Fruit fly (Drosophila melanogaster): ENCODE measurements around the gene Or33b.

The Or33b gene

dm6 chr2L:11935881-11936280 lies at the start of gene Or33b:
Gene Or33b, plus strand, starts transcription at chr2L:11936181.
- no peak for TF ChIP-seq CG17801 (GFP tag; optimal IDR thresholded peaks at IDR 0.05; ENCODE audit: partially characterized antibody)

DNA sequence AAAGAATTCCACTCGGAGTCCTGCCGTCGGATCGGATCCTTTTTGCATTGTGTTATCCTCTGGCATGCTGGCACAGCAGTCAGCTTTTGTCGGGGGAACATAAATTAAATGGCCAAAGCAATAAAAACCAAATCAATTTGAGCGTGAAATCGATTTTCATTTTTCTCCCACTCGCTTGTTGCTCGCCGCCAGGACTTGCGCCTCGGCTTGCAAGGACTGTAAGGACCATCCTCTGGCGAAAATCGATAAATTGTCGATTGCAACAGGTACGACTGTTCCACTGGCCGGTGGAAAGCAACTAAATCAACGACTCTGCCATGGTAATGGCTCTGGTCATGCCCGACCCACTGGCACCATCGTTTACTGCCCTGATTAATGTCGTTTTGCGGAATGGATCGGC lies 42.7 kb upstream of the Or33b start:
- no peak for TF ChIP-seq CG17801 (GFP tag; optimal IDR thresholded peaks at IDR 0.05; ENCODE audit: partially characterized antibody)

DNA sequence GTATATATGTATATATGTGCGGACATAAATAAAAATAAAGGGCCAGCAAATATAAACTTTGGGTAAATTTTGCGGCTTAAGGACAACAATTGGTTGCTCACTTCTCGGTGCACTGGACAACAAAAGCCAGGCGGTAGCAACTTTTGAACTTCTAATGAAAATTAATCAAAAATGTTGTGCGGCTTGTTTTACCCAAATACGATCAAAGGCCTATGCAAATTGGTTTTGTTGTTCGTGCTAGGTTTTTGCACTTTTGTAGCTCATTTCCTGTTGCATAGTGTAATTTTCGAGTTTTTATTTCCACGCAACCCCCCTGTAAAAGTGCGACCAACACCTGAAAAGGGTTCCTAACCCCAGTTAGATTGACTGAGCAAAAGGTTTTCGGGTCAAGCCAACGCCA lies 33.5 kb upstream of the Or33b start:
- TF ChIP-seq CG17801 (GFP tag; optimal IDR thresholded peaks at IDR 0.05; ENCODE audit: partially characterized antibody) = no peak

- no peak for TF ChIP-seq CG17801 (GFP tag; optimal IDR thresholded peaks at IDR 0.05; ENCODE audit: partially characterized antibody)
These were observed 32.6 kb upstream of the Or33b start for dm6 chr2L:11903335-11903734.

DNA sequence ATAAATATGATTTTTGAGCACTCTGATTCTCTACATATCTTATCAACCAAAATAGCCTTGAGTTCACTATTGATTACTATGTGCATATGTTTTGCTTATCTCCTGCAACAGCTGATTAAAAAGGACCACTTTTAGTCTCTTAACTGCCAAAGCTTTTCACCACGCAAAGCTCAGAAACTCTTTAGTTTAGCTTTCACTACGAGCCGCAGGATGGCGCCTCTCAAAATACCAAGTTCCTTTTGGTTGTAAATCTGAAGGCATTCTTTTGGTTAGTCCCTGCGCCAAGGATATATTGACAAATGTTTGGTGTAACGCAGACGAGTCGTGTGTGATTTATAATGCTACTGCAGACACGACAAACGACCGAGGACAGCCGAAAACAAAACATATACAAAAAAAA lies 31.8 kb upstream of the Or33b start:
- TF ChIP-seq CG17801 (GFP tag; optimal IDR thresholded peaks at IDR 0.05; ENCODE audit: partially characterized antibody) = no peak

DNA sequence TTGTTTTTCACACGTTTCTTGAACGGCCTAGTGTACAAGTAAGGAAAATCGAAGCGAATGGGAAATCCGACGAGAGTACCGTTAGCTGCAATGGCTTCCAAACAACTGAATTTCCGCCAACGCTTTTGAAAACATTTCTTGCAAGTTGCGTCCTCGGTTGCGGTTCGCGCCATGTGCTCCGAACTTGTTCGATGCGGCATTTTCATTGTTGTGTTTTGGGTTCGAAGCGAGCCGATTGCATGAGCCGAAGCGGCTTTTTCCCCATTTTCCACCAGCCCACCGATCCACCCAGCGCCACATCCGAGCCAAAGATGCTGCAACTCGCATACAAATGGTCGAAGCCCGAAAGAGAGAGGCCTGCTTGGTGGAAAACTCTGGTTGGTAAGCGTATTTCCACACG lies 7.5 kb upstream of the Or33b start, which contains the start of gene Pde1c:
Gene Pde1c (minus strand): TSS at position 109 of the 400 bp plus-strand sequence.
- no peak for TF ChIP-seq CG17801 (GFP tag; optimal IDR thresholded peaks at IDR 0.05; ENCODE audit: partially characterized antibody)

dm6 chr2L:11931603-11932002 lies 4.4 kb upstream of the Or33b start:
- no peak for TF ChIP-seq CG17801 (GFP tag; optimal IDR thresholded peaks at IDR 0.05; ENCODE audit: partially characterized antibody)

- no peak for TF ChIP-seq CG17801 (GFP tag; optimal IDR thresholded peaks at IDR 0.05; ENCODE audit: partially characterized antibody)
These were observed 1.8 kb upstream of the Or33b start, which contains the start of gene Or33a for dm6 chr2L:11934205-11934604. Gene Or33a, plus strand, starts transcription at chr2L:11934505.

dm6 chr2L:11937669-11938068 lies 1.7 kb downstream of the Or33b start, which contains the start of gene Or33c:
Gene Or33c, plus strand, starts transcription at chr2L:11937969.
- no peak for TF ChIP-seq CG17801 (GFP tag; optimal IDR thresholded peaks at IDR 0.05; ENCODE audit: partially characterized antibody)

DNA sequence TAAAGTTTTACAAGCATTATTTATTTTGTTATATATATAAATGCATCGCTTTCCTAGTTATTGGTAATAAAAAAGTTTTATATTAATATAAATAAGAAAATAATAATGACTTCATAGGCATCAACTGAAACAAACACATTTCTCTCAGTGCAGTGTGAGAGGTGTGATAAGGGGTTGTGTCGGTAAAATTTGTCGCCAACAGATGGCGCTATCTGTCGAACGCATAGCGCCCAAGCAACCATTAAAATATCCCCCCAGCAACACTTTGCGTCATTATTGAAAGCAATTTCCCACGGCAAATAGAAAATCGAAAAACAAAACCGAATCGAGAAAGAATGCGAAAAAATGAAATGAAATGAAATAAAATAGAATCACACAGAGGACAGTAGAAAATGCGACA lies 4.6 kb downstream of the Or33b start:
- no peak for TF ChIP-seq CG17801 (GFP tag; optimal IDR thresholded peaks at IDR 0.05; ENCODE audit: partially characterized antibody)

DNA sequence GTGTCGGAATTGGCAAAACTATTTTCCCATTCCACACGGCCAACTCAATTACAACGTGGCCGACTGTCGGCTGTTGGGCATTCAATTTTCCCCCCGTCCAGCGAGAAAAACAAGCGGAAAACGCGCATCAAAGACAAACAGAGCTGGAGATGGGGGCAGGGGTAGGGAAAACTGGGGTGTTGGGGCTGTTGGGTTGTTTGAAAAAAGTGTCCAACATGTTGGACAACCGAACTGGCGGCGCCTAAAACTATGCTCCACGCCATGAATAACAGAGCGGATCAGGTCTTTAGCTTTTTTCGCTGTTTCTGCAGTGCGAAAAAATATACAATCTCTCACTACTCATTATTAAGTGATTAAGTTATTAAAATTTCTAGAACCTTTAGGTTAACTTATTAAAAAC lies 6.3 kb downstream of the Or33b start:
- TF ChIP-seq CG17801 (GFP tag; optimal IDR thresholded peaks at IDR 0.05; ENCODE audit: partially characterized antibody) = no peak

DNA sequence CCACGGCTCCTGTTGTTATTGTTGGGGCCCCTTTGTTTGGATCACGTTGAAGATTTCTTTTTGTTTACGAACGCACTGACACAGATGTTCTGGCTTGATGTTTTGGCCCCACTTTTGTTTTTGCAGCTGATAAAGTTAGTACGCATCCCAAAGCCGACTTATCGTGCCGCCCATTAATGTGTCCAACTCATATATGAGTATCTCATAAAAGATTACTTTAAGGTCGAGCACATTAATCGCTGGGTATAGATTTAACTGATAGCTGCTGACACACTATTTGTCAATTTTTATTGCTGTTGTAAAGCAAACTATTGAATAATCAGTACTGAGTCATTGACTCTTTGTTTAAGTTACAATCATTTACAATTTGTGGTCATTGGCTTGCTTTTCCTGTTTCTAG lies 6.8 kb downstream of the Or33b start:
- TF ChIP-seq CG17801 (GFP tag; optimal IDR thresholded peaks at IDR 0.05; ENCODE audit: partially characterized antibody) = no peak

DNA sequence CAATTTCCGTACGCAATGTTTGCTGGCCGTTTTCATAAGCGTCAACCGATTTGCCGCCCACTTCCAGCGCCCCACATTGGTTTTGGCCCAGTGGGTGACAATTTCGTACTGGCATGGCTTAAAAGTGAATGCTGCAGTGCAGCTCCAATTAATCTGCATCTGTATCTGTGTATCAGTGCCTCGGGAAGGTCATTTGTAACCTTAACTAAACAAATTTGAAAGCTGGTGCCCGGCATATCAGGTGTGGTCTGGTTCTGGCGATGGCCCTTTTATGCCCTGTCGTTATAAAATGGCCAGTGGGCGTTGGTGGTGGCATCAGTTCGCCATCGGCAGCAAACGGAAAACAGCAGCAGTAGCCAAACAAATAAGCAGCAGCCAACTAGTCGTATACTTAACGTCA lies 7.8 kb downstream of the Or33b start, which contains the start of gene Crys:
Gene Crys (plus strand): TSS at position 301 of the 400 bp plus-strand sequence.
- no peak for TF ChIP-seq CG17801 (GFP tag; optimal IDR thresholded peaks at IDR 0.05; ENCODE audit: partially characterized antibody)

DNA sequence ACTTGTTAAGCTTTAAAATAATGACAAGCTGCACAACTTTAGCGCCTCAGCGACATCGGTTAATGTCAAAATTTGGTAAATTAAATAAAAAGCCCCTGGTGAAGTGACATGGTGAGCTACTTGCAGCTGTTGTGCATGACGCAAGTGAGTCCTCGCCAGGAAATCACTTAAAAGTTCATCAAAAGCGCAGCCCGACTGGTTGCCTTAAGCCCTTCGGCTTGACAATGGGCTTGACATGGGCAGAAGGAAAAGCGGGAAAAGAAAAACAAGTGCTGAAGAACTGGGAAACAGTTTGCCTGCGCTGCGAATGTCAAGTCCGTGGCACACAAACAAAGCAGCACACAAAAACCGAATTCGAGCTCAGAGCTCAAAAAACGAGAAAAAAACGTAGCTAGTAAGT lies 11.7 kb downstream of the Or33b start, which contains the start of gene CG16964:
Gene CG16964 (plus strand): TSS at position 301 of the 400 bp plus-strand sequence.
- no peak for TF ChIP-seq CG17801 (GFP tag; optimal IDR thresholded peaks at IDR 0.05; ENCODE audit: partially characterized antibody)

DNA sequence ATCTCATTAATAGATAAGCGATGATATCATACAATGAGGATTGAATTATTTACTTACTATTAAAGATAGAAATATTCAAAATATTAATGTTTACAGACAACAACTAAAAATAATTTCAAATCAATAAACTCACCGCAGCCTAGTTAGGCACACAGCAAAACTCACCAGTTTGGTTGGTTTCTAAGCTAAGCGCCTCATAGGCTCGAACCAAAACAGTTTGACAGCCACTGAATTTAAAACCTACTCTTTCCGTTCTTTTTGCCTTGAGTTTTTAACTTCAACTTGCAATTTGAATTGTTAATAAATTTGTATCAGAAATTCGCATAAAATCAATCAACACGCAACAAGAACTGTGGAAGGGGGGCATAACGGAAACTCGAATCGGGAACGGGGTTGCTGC lies 12.5 kb downstream of the Or33b start:
- TF ChIP-seq CG17801 (GFP tag; optimal IDR thresholded peaks at IDR 0.05; ENCODE audit: partially characterized antibody) = no peak

- no peak for TF ChIP-seq CG17801 (GFP tag; optimal IDR thresholded peaks at IDR 0.05; ENCODE audit: partially characterized antibody)
These were observed 13.9 kb downstream of the Or33b start for dm6 chr2L:11949917-11950316.

dm6 chr2L:11955839-11956238 lies 19.9 kb downstream of the Or33b start:
- no peak for TF ChIP-seq CG17801 (GFP tag; optimal IDR thresholded peaks at IDR 0.05; ENCODE audit: partially characterized antibody)
